Worm (Caenorhabditis elegans) whole organism, L3 larva: ENCODE measurements around the gene F42A10.5.
A peak's percentile ranks its signal among the peaks of the same experiment; 100 is the strongest.

ENCODE experiments used
- R02D3.7 ChIP-seq: fragments of 150-350 bp; optimal IDR thresholded peaks from 2 replicates; lab custom pipeline; 2014; ENCODE audit warnings: missing biosample characterization, missing genetic modification characterization
- ZK546.5 ChIP-seq: sonication (generic microtip); optimal IDR thresholded peaks from 2 replicates; lab custom pipeline; 2017; ENCODE audit warnings: missing biosample characterization, missing genetic modification characterization
- ceh-16 ChIP-seq: sonication (generic microtip); optimal IDR thresholded peaks from 2 replicates; lab custom pipeline; 2017; ENCODE audit warnings: missing biosample characterization, missing genetic modification characterization
- ceh-28 ChIP-seq: fragments of 150-350 bp; optimal IDR thresholded peaks from 2 replicates; lab custom pipeline; 2014; ENCODE audit warnings: missing biosample characterization, missing genetic modification reagents, missing genetic modification characterization
- ceh-82 ChIP-seq: fragments of 150-350 bp; optimal IDR thresholded peaks from 2 replicates; lab custom pipeline; 2014; ENCODE audit warnings: missing biosample characterization, missing genetic modification characterization
- egl-27 ChIP-seq: sonication (generic microtip); optimal IDR thresholded peaks from 4 replicates; lab custom pipeline; 2017; ENCODE audit warnings: missing biosample characterization, missing genetic modification reagents, missing genetic modification characterization
- elt-1 ChIP-seq: fragments of 150-350 bp; optimal IDR thresholded peaks from 2 replicates; lab custom pipeline; 2014; ENCODE audit warnings: missing biosample characterization, missing genetic modification characterization
- elt-2 ChIP-seq: sonication (generic microtip); optimal IDR thresholded peaks from 2 replicates; lab custom pipeline; 2016; ENCODE audit warnings: missing genetic modification reagents, mild to moderate bottlenecking, missing genetic modification characterization, missing compliant biosample characterization
- elt-3 ChIP-seq, 3 experiments: fragments of 150-350 bp in 1 of 3; sonication (generic microtip) in 2 of 3; optimal IDR thresholded peaks; 2 replicates in 2 of 3; 4 replicates in 1 of 3; lab custom pipeline; 2014 to 2017; ENCODE audit warnings: missing biosample characterization in 3 of 3, missing genetic modification characterization in 3 of 3
- eor-1 ChIP-seq, 2 experiments: fragments of 150-350 bp; optimal IDR thresholded peaks; 2 replicates each; lab custom pipeline; 2014 to 2018; ENCODE audit warnings: missing biosample characterization in 2 of 2, missing genetic modification characterization in 2 of 2
- fkh-10 ChIP-seq: sonication (generic microtip); optimal IDR thresholded peaks from 2 replicates; lab custom pipeline; 2017; ENCODE audit warnings: missing biosample characterization, missing genetic modification reagents, missing genetic modification characterization
- hmg-11 ChIP-seq: sonication (generic microtip); optimal IDR thresholded peaks from 2 replicates; lab custom pipeline; 2016; ENCODE audit warnings: missing genetic modification characterization, missing compliant biosample characterization
- jun-1 ChIP-seq: fragments of 150-350 bp; optimal IDR thresholded peaks from 2 replicates; lab custom pipeline; 2014; ENCODE audit warnings: missing biosample characterization, missing genetic modification reagents, missing genetic modification characterization
- lin-39 ChIP-seq: fragments of 150-350 bp; optimal IDR thresholded peaks from 2 replicates; lab custom pipeline; 2018; ENCODE audit warnings: missing biosample characterization, missing genetic modification reagents, missing genetic modification characterization
- lsy-12 ChIP-seq: sonication (generic microtip); optimal IDR thresholded peaks from 2 replicates; lab custom pipeline; 2016; ENCODE audit warnings: mild to moderate bottlenecking, missing genetic modification characterization, missing compliant biosample characterization
- mdl-1 ChIP-seq: fragments of 150-350 bp; optimal IDR thresholded peaks from 2 replicates; lab custom pipeline; 2014; ENCODE audit warnings: missing biosample characterization, missing genetic modification characterization
- mml-1 ChIP-seq: fragments of 150-350 bp; sonication (generic microtip); optimal IDR thresholded peaks from 3 replicates; lab custom pipeline; 2014; ENCODE audit warnings: missing biosample characterization, missing genetic modification characterization
- nfya-1 ChIP-seq: sonication (generic microtip); optimal IDR thresholded peaks from 2 replicates; lab custom pipeline; 2017; ENCODE audit warnings: missing genetic modification characterization, mild to moderate bottlenecking, missing compliant biosample characterization, antibody characterized with exemption, moderate library complexity; ENCODE audit not compliant: insufficient read depth
- nhr-23 ChIP-seq: fragments of 150-350 bp; optimal IDR thresholded peaks from 2 replicates; lab custom pipeline; 2014; ENCODE audit warnings: missing biosample characterization, missing genetic modification reagents, missing genetic modification characterization
- nhr-237 ChIP-seq: fragments of 150-350 bp; optimal IDR thresholded peaks from 2 replicates; lab custom pipeline; 2014; ENCODE audit warnings: missing biosample characterization, missing genetic modification characterization
- nhr-25 ChIP-seq: sonication (generic microtip); optimal IDR thresholded peaks from 2 replicates; lab custom pipeline; 2017; ENCODE audit warnings: missing biosample characterization, missing genetic modification characterization
- nhr-43 ChIP-seq: sonication (generic microtip); optimal IDR thresholded peaks from 2 replicates; lab custom pipeline; 2016; ENCODE audit warnings: mild to moderate bottlenecking, missing genetic modification characterization, missing compliant biosample characterization; ENCODE audit not compliant: poor library complexity, severe bottlenecking
- nhr-76 ChIP-seq: fragments of 150-350 bp; sonication (generic microtip); optimal IDR thresholded peaks from 5 replicates; lab custom pipeline; 2014; ENCODE audit warnings: missing biosample characterization, missing genetic modification characterization
- nhr-77 ChIP-seq: fragments of 150-350 bp; optimal IDR thresholded peaks from 2 replicates; lab custom pipeline; 2014; ENCODE audit warnings: missing biosample characterization, missing genetic modification characterization
- pha-4 ChIP-seq: fragments of 150-350 bp; optimal IDR thresholded peaks from 2 replicates; lab custom pipeline; 2014; ENCODE audit warnings: missing biosample characterization, missing genetic modification reagents, missing genetic modification characterization
- pqm-1 ChIP-seq: fragments of 150-350 bp; optimal IDR thresholded peaks from 2 replicates; lab custom pipeline; 2017; ENCODE audit warnings: missing biosample characterization, missing genetic modification characterization, inconsistent platforms
- skn-1 ChIP-seq: fragments of 150-350 bp; optimal IDR thresholded peaks from 2 replicates; lab custom pipeline; 2014; ENCODE audit warnings: missing biosample characterization, missing genetic modification characterization
- unc-39 ChIP-seq: sonication (generic microtip); optimal IDR thresholded peaks from 4 replicates; lab custom pipeline; 2017; ENCODE audit warnings: missing biosample characterization, missing genetic modification characterization
- zag-1 ChIP-seq: fragments of 150-350 bp; optimal IDR thresholded peaks from 2 replicates; lab custom pipeline; 2014; ENCODE audit warnings: missing biosample characterization, missing genetic modification characterization
- ztf-11 ChIP-seq: fragments of 150-350 bp; optimal IDR thresholded peaks from 2 replicates; lab custom pipeline; 2014; ENCODE audit warnings: missing biosample characterization, missing genetic modification characterization
- ztf-4 ChIP-seq: fragments of 150-350 bp; optimal IDR thresholded peaks from 2 replicates; lab custom pipeline; 2014; ENCODE audit warnings: missing biosample characterization, missing genetic modification characterization

F42A10.5 gene

DNA sequence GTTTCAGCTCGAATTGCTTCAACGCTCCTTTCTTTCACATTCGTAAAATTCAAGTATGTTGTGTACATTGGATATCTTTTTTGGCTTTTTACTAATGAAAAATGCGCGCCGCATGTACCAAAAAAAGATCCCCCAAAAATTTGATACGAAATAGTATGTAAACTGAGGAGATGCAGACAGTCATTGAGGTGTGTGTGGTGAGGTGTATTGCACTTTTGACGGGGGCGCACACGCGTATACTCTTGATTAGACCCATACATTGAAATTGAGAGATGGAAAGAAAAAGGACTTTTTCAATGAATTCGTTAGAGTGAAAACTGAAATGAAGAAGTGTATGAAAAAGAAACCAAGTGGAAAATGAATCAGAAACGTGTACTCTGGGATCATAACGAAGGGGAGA, 48.1 kb upstream of the F42A10.5 start:
- TF ChIP-seq elt-2 (tag; lab: Kevin White, UChicago) (no peak), nhr-77 (tag; lab: Kevin White, UChicago) (no peak)

DNA sequence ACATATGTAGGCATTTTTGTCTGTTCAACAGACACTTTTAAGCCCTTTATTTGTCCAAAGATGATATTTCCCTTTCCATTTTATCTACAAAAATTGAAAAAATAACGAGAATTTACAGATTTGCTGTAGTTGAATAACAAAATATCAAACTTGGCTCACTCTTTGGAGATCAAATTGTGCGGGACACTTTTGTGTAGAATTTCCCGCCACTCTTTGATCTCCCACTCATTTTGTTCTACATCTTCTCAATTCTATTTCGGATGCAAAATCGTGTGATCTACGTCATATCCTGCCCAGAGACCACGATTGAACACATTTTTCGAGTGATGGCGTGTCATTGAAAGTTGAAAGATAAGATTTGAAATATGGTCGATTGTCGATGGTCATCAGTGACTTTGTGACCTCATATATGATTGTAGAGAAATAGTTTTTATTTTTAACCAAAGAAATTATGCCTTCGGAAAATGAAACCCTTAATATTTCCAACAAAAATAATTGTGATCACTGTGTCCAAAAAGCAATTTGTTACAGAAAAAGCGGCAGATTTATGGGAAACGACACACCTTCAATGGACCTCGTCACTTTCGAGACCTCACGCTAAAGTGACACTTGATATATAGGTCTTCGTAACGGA, 43.7 kb upstream of the F42A10.5 start, which contains the start of gene hot-4:
Gene hot-4, plus strand, starts transcription at position 584 of the 634 bp plus-strand sequence.
- no peak for TF ChIP-seq ztf-4 (tag; lab: Kevin White, UChicago)

DNA sequence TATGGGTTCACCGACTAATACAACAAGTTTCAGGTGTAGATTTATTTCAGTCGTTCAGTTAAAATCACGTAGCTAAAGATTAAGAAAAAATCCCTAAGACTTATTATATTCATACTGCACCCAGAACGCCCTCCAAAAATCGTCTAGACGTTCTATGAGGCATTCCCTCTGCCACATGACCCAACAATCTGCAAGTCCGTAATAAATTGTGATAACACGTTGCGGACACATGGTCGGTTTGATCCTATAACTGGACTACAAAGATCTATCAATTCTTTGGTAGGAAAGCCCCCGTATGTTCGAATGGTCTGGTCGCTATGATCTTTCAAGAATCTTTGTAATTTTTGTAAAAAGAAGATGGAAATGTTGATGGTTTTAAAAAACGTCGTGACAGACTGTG, 42.7 kb upstream of the F42A10.5 start:
- TF ChIP-seq nhr-43 (peak; percentile 92), nhr-23 (peak; percentile 36), skn-1 (tag; lab: Kevin White, UChicago) (no peak), hmg-11 (tag; lab: Kevin White, UChicago) (no peak), mdl-1 (tag; lab: Kevin White, UChicago) (peak; percentile 14)

DNA sequence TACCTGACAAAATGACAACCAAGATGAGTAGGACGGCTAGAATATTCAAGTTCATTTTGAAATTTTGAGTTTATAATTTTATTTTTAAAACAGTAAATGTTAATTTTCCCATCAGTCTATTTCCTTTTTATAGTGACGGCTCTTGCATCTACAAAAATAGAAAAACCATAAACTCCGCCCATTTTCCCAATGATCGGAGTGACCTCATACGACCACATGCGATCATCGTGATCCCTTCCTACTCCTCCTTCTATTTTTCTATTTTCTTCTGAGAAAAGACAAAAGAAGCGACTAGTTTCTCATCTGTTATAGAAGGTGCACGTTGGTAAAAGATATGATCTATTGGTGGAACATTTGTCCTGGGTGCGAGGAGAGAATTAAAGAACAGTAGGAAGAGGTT, 42.2 kb upstream of the F42A10.5 start, which contains the start of gene C23G10.11:
Gene C23G10.11, minus strand, starts transcription at position 101 of the 400 bp plus-strand sequence.
- TF ChIP-seq lsy-12 (tag; lab: Kevin White, UChicago) (no peak), zag-1 (tag; lab: Kevin White, UChicago) (no peak)

DNA sequence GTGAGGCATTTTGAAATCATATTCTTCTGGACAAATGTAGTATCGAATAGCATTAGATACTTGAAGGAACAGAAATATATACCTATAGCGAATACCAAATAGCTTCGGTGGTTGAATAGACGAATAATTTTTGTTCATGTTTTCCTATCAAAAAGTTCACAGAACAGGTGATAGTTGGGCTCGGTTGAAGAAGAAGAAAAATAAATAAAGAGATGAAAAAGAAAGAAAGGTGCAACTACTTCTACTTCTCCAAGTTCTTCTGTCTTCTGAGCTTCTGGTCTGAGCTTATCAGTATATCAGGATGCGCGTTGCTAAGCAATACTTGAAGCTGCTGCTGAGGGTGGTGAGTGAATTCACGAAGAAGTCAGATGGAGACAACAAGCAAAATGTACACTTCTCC, 40.6 kb upstream of the F42A10.5 start, which contains the start of gene C23G10.10:
Gene C23G10.10, minus strand, starts transcription at position 101 of the 400 bp plus-strand sequence.
- TF ChIP-seq elt-2 (tag; lab: Kevin White, UChicago) (no peak), nhr-76 (tag; lab: Kevin White, UChicago) (no peak), hmg-11 (tag; lab: Kevin White, UChicago) (no peak)

DNA sequence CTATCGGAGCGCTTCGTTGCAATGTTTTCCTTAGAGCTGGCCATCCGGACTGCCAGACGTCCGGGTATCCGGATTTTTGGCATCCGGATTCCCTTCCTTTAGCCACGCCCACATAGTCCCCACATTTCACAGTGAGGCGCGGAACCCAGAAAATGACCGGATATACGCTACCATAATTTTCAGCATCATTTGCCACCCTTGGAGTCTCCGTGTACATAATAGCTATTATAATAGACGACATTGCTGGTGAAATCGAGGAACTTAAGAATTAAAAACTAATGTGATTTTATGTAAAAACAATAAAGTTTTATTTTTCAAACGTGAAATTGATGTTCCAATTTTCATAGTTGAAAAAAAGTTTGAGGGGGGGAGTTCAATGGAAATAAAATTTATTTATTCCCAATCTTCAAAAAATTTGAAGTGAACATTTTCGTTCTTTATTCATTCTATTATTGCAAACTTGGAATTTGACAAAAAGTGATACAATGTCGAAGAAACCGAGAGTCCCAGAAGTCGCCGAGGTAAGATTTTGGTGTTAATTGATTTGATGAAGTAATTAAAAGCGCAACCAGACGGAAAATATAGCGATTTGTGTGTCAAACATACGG, 37.0 kb upstream of the F42A10.5 start:
- TF ChIP-seq jun-1 (tag; lab: Kevin White, UChicago) (no peak), pha-4 (no peak), R02D3.7 (no peak), pqm-1 (tag; lab: Kevin White, UChicago) (no peak), skn-1 (tag; lab: Kevin White, UChicago) (no peak), elt-1 (tag; lab: Kevin White, UChicago) (no peak), nfya-1 (tag; lab: Kevin White, UChicago) (no peak), ztf-11 (tag; lab: Kevin White, UChicago) (no peak), nhr-237 (no peak), ceh-16 (no peak), ZK546.5 (no peak), unc-39 (tag; lab: Kevin White, UChicago) (no peak), lsy-12 (tag; lab: Kevin White, UChicago) (no peak), ceh-28 (no peak), ceh-82 (tag; lab: Kevin White, UChicago) (no peak), elt-3 (tag; optimal IDR thresholded peaks at IDR 0.05; lab: Kevin White, UChicago) (no peak), nhr-25 (no peak), eor-1 (tag; optimal IDR thresholded peaks at IDR 0.05; lab: Kevin White, UChicago) (no peak)
- TF ChIP-seq, all 47 proteins: peak for 0

DNA sequence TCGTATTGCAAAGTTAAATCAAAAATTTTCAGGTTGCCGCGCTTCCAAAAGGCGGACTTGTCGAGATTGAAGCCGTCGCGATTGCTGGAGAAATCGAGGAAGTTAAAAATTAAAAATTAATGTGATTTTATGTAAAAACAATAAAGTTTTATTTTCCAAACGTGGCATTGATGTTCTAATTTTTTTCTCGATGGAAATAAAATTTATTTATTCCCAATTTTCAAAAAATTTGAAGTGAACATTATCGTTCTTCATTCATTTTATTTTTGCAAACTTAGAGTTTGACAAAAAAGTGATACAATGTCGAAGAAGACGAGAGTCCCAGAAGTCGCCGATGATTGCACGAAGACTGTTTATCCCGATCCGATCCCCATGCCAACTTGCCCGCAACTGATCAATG, 35.7 kb upstream of the F42A10.5 start, which contains the start of gene C23G10.1:
Gene C23G10.1, plus strand, starts transcription at position 301 of the 400 bp plus-strand sequence.
- TF ChIP-seq ceh-82 (tag; lab: Kevin White, UChicago): no peak
- TF ChIP-seq fkh-10 (GFP tag; lab: Kevin White, UChicago): no peak
- TF ChIP-seq pqm-1 (tag; lab: Kevin White, UChicago): no peak
- TF ChIP-seq nhr-43: no peak
- TF ChIP-seq mml-1: no peak
- no peak for TF ChIP-seq lin-39 (tag; lab: Kevin White, UChicago)
- TF ChIP-seq egl-27 (tag; lab: Kevin White, UChicago): no peak
- no peak for TF ChIP-seq ceh-16
- no peak for TF ChIP-seq ceh-28
